Worm (Caenorhabditis elegans) whole organism, L4 larva: Measurements from ENCODE around the gene F26A1.9.
A peak's percentile ranks its signal among the peaks of the same experiment; 100 is the strongest.

Experiments used
- D1046.2 ChIP-seq: fragments of 200-800 bp; sonication (Bioruptor generic); IDR thresholded peaks from 2 replicates; pipeline ENCODE4 v1.3.6; 2022; ENCODE audit warnings: missing genetic modification characterization, missing compliant biosample characterization
- F26F4.8 ChIP-seq: fragments of 200-800 bp; sonication (Bioruptor generic); conservative IDR thresholded peaks from 2 replicates; pipeline ENCODE4 v1.3.6; 2022; ENCODE audit warnings: missing genetic modification characterization, missing compliant biosample characterization
- F49E8.2 ChIP-seq: sonication (generic microtip); optimal IDR thresholded peaks from 2 replicates; lab custom pipeline; 2016; ENCODE audit warnings: missing compliant biosample characterization, mild to moderate bottlenecking, missing genetic modification characterization, borderline replicate concordance
- T26A8.4 ChIP-seq: fragments of 200-800 bp; sonication (Bioruptor generic); IDR thresholded peaks from 2 replicates; pipeline ENCODE4 v1.3.6; 2022; ENCODE audit warnings: missing genetic modification characterization, missing compliant biosample characterization
- Y105C5A.15 ChIP-seq: fragments of 200-800 bp; sonication (Bioruptor generic); IDR thresholded peaks from 2 replicates; pipeline ENCODE4 v1.3.6; 2022; ENCODE audit warnings: missing genetic modification characterization, missing compliant biosample characterization
- Y48G9A.11 ChIP-seq: fragments of 200-800 bp; sonication (Bioruptor generic); IDR thresholded peaks from 2 replicates; pipeline ENCODE4 v1.3.6; 2022; ENCODE audit warnings: missing genetic modification reagents, missing genetic modification characterization, missing compliant biosample characterization
- ZK337.2 ChIP-seq: fragments of 200-800 bp; sonication (Bioruptor generic); IDR thresholded peaks from 2 replicates; pipeline ENCODE4 v1.3.6; 2022; ENCODE audit warnings: missing genetic modification reagents, missing genetic modification characterization, missing compliant biosample characterization
- aha-1 ChIP-seq: fragments of 150-350 bp; peaks from one replicate; lab custom pipeline; 2014; ENCODE audit warnings: missing biosample characterization, missing genetic modification characterization
- ceh-20 ChIP-seq: fragments of 200-800 bp; sonication (Bioruptor generic); IDR thresholded peaks from 2 replicates; pipeline ENCODE4 v1.3.6; 2022; ENCODE audit warnings: missing genetic modification reagents, missing genetic modification characterization, missing compliant biosample characterization
- ceh-32 ChIP-seq: sonication (generic microtip); optimal IDR thresholded peaks from 2 replicates; lab custom pipeline; 2016; ENCODE audit warnings: mild to moderate bottlenecking, missing genetic modification characterization, missing compliant biosample characterization; ENCODE audit not compliant: poor library complexity
- ceh-44 ChIP-seq: fragments of 200-800 bp; sonication (Bioruptor generic); IDR thresholded peaks from 2 replicates; pipeline ENCODE4 v1.3.6; 2022; ENCODE audit warnings: missing genetic modification reagents, missing genetic modification characterization, missing compliant biosample characterization
- cey-2 ChIP-seq: sonication (generic microtip); optimal IDR thresholded peaks from 3 replicates; lab custom pipeline; 2017; ENCODE audit warnings: missing genetic modification characterization, mild to moderate bottlenecking, missing compliant biosample characterization, antibody characterized with exemption, borderline replicate concordance; ENCODE audit not compliant: insufficient read depth
- daf-16 ChIP-seq, 3 experiments: sonication (generic microtip); optimal IDR thresholded peaks; 2 replicates each; lab custom pipeline; 2016 to 2017; ENCODE audit warnings: missing genetic modification characterization in 3 of 3, missing genetic modification reagents in 3 of 3, mild to moderate bottlenecking in 2 of 3, missing compliant biosample characterization in 2 of 3, missing biosample characterization in 1 of 3, moderate library complexity in 1 of 3
- dmd-6 ChIP-seq: fragments of 200-800 bp; sonication (Bioruptor generic); IDR thresholded peaks from 2 replicates; pipeline ENCODE4 v1.3.6; 2022; ENCODE audit warnings: missing genetic modification reagents, missing genetic modification characterization, missing compliant biosample characterization
- dmd-8 ChIP-seq: fragments of 200-800 bp; sonication (Bioruptor generic); IDR thresholded peaks from 2 replicates; pipeline ENCODE4 v1.3.6; 2022; ENCODE audit warnings: missing genetic modification characterization, missing compliant biosample characterization
- dmd-9 ChIP-seq: fragments of 200-800 bp; sonication (Bioruptor generic); IDR thresholded peaks from 2 replicates; pipeline ENCODE4 v1.3.6; 2022; ENCODE audit warnings: missing genetic modification reagents, missing genetic modification characterization, missing compliant biosample characterization
- egl-43 ChIP-seq: fragments of 200-800 bp; sonication (Bioruptor generic); IDR thresholded peaks from 2 replicates; pipeline ENCODE4 v1.3.6; 2022; ENCODE audit warnings: missing genetic modification reagents, missing genetic modification characterization, missing compliant biosample characterization
- hif-1 ChIP-seq, 2 experiments: sonication (generic microtip); optimal IDR thresholded peaks; 2 replicates each; lab custom pipeline; 2016 to 2017; ENCODE audit warnings: missing compliant biosample characterization in 2 of 2, missing genetic modification characterization in 2 of 2, missing genetic modification reagents in 2 of 2, missing genotype in 2 of 2, mild to moderate bottlenecking in 1 of 2
- hlh-30 ChIP-seq: sonication (generic microtip); optimal IDR thresholded peaks from 2 replicates; lab custom pipeline; 2017; ENCODE audit warnings: antibody characterized with exemption, mild to moderate bottlenecking, missing genetic modification characterization, missing compliant biosample characterization; ENCODE audit not compliant: insufficient read depth
- lin-1 ChIP-seq: fragments of 200-800 bp; sonication (Bioruptor generic); IDR thresholded peaks from 2 replicates; pipeline ENCODE4 v1.3.6; 2022; ENCODE audit warnings: missing genetic modification reagents, missing genetic modification characterization, missing compliant biosample characterization
- lin-15B ChIP-seq: fragments of 150-350 bp; sonication (generic microtip); optimal IDR thresholded peaks from 3 replicates; lab custom pipeline; 2014; ENCODE audit warnings: missing biosample characterization, missing genetic modification characterization
- lin-39 ChIP-seq: fragments of 150-350 bp; optimal IDR thresholded peaks from 2 replicates; lab custom pipeline; 2014; ENCODE audit warnings: missing biosample characterization, missing genetic modification reagents, missing genetic modification characterization
- lsy-2 ChIP-seq, 2 experiments: fragments of 150-350 bp in 1 of 2; sonication (generic microtip) in 1 of 2; optimal IDR thresholded peaks; 2 replicates each; lab custom pipeline; 2014 to 2017; ENCODE audit warnings: missing biosample characterization in 2 of 2, missing genetic modification characterization in 2 of 2
- mdl-1 ChIP-seq, 2 experiments: fragments of 150-350 bp in 1 of 2; sonication (generic microtip) in 1 of 2; optimal IDR thresholded peaks; 2 replicates each; lab custom pipeline; 2014 to 2017; ENCODE audit warnings: missing biosample characterization in 2 of 2, missing genetic modification characterization in 2 of 2
- mes-2 ChIP-seq: sonication (generic microtip); optimal IDR thresholded peaks from 2 replicates; lab custom pipeline; 2016; ENCODE audit warnings: missing genotype, mild to moderate bottlenecking, missing genetic modification characterization, missing compliant biosample characterization; ENCODE audit not compliant: poor library complexity, severe bottlenecking
- nhr-10 ChIP-seq: fragments of 150-350 bp; optimal IDR thresholded peaks from 2 replicates; lab custom pipeline; 2014; ENCODE audit warnings: missing biosample characterization, missing genetic modification characterization
- nhr-102 ChIP-seq: sonication (generic microtip); optimal IDR thresholded peaks from 2 replicates; lab custom pipeline; 2016; ENCODE audit warnings: mild to moderate bottlenecking, missing genetic modification characterization, moderate library complexity, missing compliant biosample characterization
- nhr-111 ChIP-seq: fragments of 200-800 bp; sonication (Bioruptor generic); optimal IDR thresholded peaks from 2 replicates; lab custom pipeline; 2018; ENCODE audit warnings: mild to moderate bottlenecking, missing genetic modification characterization, missing compliant biosample characterization
- nhr-25 ChIP-seq: sonication (generic microtip); optimal IDR thresholded peaks from 2 replicates; lab custom pipeline; 2017; ENCODE audit warnings: missing genetic modification characterization, mild to moderate bottlenecking, missing compliant biosample characterization, antibody characterized with exemption, moderate library complexity, borderline replicate concordance; ENCODE audit not compliant: insufficient read depth
- nhr-28 ChIP-seq: fragments of 150-350 bp; optimal IDR thresholded peaks from 2 replicates; lab custom pipeline; 2014; ENCODE audit warnings: missing biosample characterization, missing genetic modification characterization
- nhr-41 ChIP-seq: fragments of 200-800 bp; sonication (Bioruptor generic); IDR thresholded peaks from 2 replicates; pipeline ENCODE4 v1.3.6; 2022; ENCODE audit warnings: missing genetic modification reagents, missing genetic modification characterization, missing compliant biosample characterization
- nhr-48 ChIP-seq: sonication (generic microtip); optimal IDR thresholded peaks from 2 replicates; lab custom pipeline; 2016; ENCODE audit warnings: mild to moderate bottlenecking, missing genetic modification characterization, missing compliant biosample characterization
- pha-4 ChIP-seq, 2 experiments: fragments of 150-350 bp in 1 of 2; fragments of 200-800 bp in 1 of 2; sonication (Bioruptor generic) in 1 of 2; IDR thresholded peaks in 1 of 2; optimal IDR thresholded peaks in 1 of 2; 2 replicates each; pipeline versions ENCODE4 v1.3.6 to Lab custom; 2014 to 2022; ENCODE audit warnings: missing genetic modification characterization in 2 of 2, missing genetic modification reagents in 2 of 2, missing biosample characterization in 1 of 2, missing compliant biosample characterization in 1 of 2
- php-3 ChIP-seq: fragments of 200-800 bp; sonication (Bioruptor generic); IDR thresholded peaks from 2 replicates; pipeline ENCODE4 v1.3.6; 2022; ENCODE audit warnings: missing genetic modification reagents, missing genetic modification characterization, missing compliant biosample characterization
- pqm-1 ChIP-seq: sonication (generic microtip); optimal IDR thresholded peaks from 2 replicates; lab custom pipeline; 2017; ENCODE audit warnings: missing biosample characterization, missing genetic modification characterization
- saeg-2 ChIP-seq: fragments of 200-800 bp; sonication (Bioruptor generic); IDR thresholded peaks from 2 replicates; pipeline ENCODE4 v1.3.6; 2022; ENCODE audit warnings: missing genetic modification reagents, missing genetic modification characterization, missing compliant biosample characterization
- sdz-12 ChIP-seq: fragments of 200-800 bp; sonication (Bioruptor generic); optimal IDR thresholded peaks from 2 replicates; lab custom pipeline; 2018; ENCODE audit warnings: mild to moderate bottlenecking, missing genetic modification characterization, missing compliant biosample characterization
- spr-3 ChIP-seq: fragments of 200-800 bp; sonication (Bioruptor generic); optimal IDR thresholded peaks from 2 replicates; lab custom pipeline; 2018; ENCODE audit warnings: mild to moderate bottlenecking, missing genetic modification characterization, missing compliant biosample characterization
- tag-97 ChIP-seq: fragments of 200-800 bp; sonication (Bioruptor generic); IDR thresholded peaks from 2 replicates; pipeline ENCODE4 v1.3.6; 2022; ENCODE audit warnings: missing genetic modification characterization, missing compliant biosample characterization
- unc-62 ChIP-seq, 3 experiments: fragments of 150-350 bp in 1 of 3; sonication (generic microtip); optimal IDR thresholded peaks in 2 of 3; peaks in 1 of 3; 1 replicate in 1 of 3; 2 replicates in 2 of 3; lab custom pipeline; 2014 to 2017; ENCODE audit warnings: missing biosample characterization in 3 of 3, missing genetic modification characterization in 3 of 3, missing genetic modification reagents in 3 of 3, missing genotype in 1 of 3
- vab-7 ChIP-seq: fragments of 200-800 bp; sonication (Bioruptor generic); IDR thresholded peaks from 2 replicates; pipeline ENCODE4 v1.3.6; 2022; ENCODE audit warnings: missing genetic modification reagents, missing genetic modification characterization, missing compliant biosample characterization
- zag-1 ChIP-seq: fragments of 150-350 bp; optimal IDR thresholded peaks from 2 replicates; lab custom pipeline; 2014; ENCODE audit warnings: missing biosample characterization, missing genetic modification characterization
- zip-2 ChIP-seq: fragments of 150-350 bp; optimal IDR thresholded peaks from 2 replicates; lab custom pipeline; 2014; ENCODE audit warnings: missing biosample characterization, missing genetic modification characterization
- ztf-11 ChIP-seq: fragments of 150-350 bp; optimal IDR thresholded peaks from 2 replicates; lab custom pipeline; 2014; ENCODE audit warnings: missing biosample characterization, missing genetic modification characterization
- ztf-7 ChIP-seq: fragments of 150-350 bp; optimal IDR thresholded peaks from 2 replicates; lab custom pipeline; 2014; ENCODE audit warnings: missing biosample characterization, missing genetic modification characterization

F26A1.9 gene

ce11 chrIII:4796536-4796935, 32.8 kb downstream of the F26A1.9 start, which contains the start of gene tag-325 (continued):
- TF ChIP-seq php-3 (no peak), dmd-9 (no peak), nhr-41 (no peak), nhr-25 (tag; lab: Kevin White, UChicago) (no peak), D1046.2 (GFP tag; lab: Robert Waterston, UW) (no peak), lin-39 (tag; lab: Kevin White, UChicago) (no peak), nhr-102 (tag; lab: Kevin White, UChicago) (no peak), lin-15B (no peak), daf-16 (GFP tag; optimal IDR thresholded peaks at IDR 0.05; lab: Kevin White, UChicago) (no peak), daf-16 (tag; optimal IDR thresholded peaks at IDR 0.05; lab: Kevin White, UChicago) (peak; percentile 17), dmd-6 (GFP tag; lab: Robert Waterston, UW) (0 out of 2 replicates have a peak, but pooled peaks have one; percentile 8), lsy-2 (tag; optimal IDR thresholded peaks at IDR 0.05; lab: Kevin White, UChicago) (no peak), nhr-111 (GFP tag; lab: Kevin White, UChicago) (no peak), tag-97 (GFP tag; lab: Robert Waterston, UW) (no peak), pha-4 (GFP tag; IDR thresholded peaks at IDR 0.05; lab: Robert Waterston, UW) (no peak), pha-4 (tag; optimal IDR thresholded peaks at IDR 0.05; lab: Kevin White, UChicago) (no peak), vab-7 (GFP tag; lab: Robert Waterston, UW) (no peak), hlh-30 (tag; lab: Kevin White, UChicago) (peak; percentile 32), ceh-20 (GFP tag; lab: Robert Waterston, UW) (no peak), ztf-7 (tag; lab: Kevin White, UChicago) (no peak), ceh-44 (no peak)

DNA sequence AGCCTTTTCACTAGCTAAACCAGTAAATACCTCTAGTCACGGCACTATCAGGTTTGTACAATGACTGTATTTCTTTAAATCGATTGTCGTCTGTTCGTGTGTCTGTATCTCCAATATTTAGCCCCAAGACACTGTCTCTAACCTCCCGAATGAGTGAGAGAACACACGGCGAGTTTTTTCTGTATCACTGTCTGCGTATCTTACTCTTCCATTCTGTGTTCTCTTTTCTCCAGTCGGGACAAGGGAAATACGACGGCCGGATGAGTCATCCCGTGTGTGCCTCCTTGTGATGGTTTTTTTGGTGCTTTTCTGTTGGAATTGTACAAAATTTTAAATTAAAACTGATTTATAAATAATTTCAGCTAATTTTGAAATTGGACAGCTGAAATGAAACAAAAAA, 33.3 kb downstream of the F26A1.9 start:
- TF ChIP-seq ZK337.2 (GFP tag; lab: Robert Waterston, UW), result no peak
- TF ChIP-seq aha-1 (tag; lab: Kevin White, UChicago), result peak; percentile 7
- 0 out of 2 replicates have a peak, but pooled peaks have one; percentile 6 for TF ChIP-seq Y105C5A.15 (GFP tag; lab: Robert Waterston, UW)
- peak; percentile 24 for TF ChIP-seq cey-2 (tag; lab: Kevin White, UChicago)
- no peak for TF ChIP-seq spr-3 (GFP tag; lab: Kevin White, UChicago)
- TF ChIP-seq lin-1 (GFP tag; lab: Robert Waterston, UW), result 0 out of 2 replicates have a peak, but pooled peaks have one; percentile 35
- TF ChIP-seq pha-4 (GFP tag; IDR thresholded peaks at IDR 0.05; lab: Robert Waterston, UW), result 0 out of 2 replicates have a peak, but pooled peaks have one; percentile 50
- TF ChIP-seq pha-4 (tag; optimal IDR thresholded peaks at IDR 0.05; lab: Kevin White, UChicago), result peak; percentile 64
- no peak for TF ChIP-seq dmd-8 (GFP tag; lab: Robert Waterston, UW)
- TF ChIP-seq dmd-9, result no peak; the same call in 1 of the 2 replicates
- TF ChIP-seq pqm-1 (tag; lab: Kevin White, UChicago), result peak; percentile 57
- no peak for TF ChIP-seq F26F4.8 (GFP tag; lab: Robert Waterston, UW)
- TF ChIP-seq sdz-12, result no peak
- TF ChIP-seq unc-62 (GFP tag; optimal IDR thresholded peaks at IDR 0.05 in 1 of 2; lab: Kevin White, UChicago), result peak in 1 of 2 experiments; percentile 98
- TF ChIP-seq unc-62 (tag; optimal IDR thresholded peaks at IDR 0.05; lab: Kevin White, UChicago), result no peak
- no peak for TF ChIP-seq zip-2 (tag; lab: Kevin White, UChicago)
- peak; percentile 67 for TF ChIP-seq T26A8.4
- TF ChIP-seq nhr-28 (tag; lab: Kevin White, UChicago), result peak; percentile 79
- no peak for TF ChIP-seq zag-1 (tag; lab: Kevin White, UChicago)
- TF ChIP-seq nhr-111 (GFP tag; lab: Kevin White, UChicago), result no peak
- no peak for TF ChIP-seq F49E8.2 (tag; lab: Kevin White, UChicago)
- no peak for TF ChIP-seq ztf-11 (tag; lab: Kevin White, UChicago)
- no peak for TF ChIP-seq php-3
- no peak for TF ChIP-seq D1046.2 (GFP tag; lab: Robert Waterston, UW)
- TF ChIP-seq nhr-10 (tag; lab: Kevin White, UChicago), result no peak
- TF ChIP-seq mes-2 (tag; lab: Kevin White, UChicago), result peak; percentile 85
- peak in 1 of 2 experiments; percentile 64 for TF ChIP-seq hif-1 (tag; optimal IDR thresholded peaks at IDR 0.05; lab: Kevin White, UChicago)
- no peak for TF ChIP-seq Y48G9A.11 (GFP tag; lab: Robert Waterston, UW)
- no peak for TF ChIP-seq saeg-2
- TF ChIP-seq nhr-25 (tag; lab: Kevin White, UChicago), result peak; percentile 37
- TF ChIP-seq ceh-32 (tag; lab: Kevin White, UChicago), result no peak
- TF ChIP-seq nhr-48 (tag; lab: Kevin White, UChicago), result no peak
- TF ChIP-seq mdl-1 (tag; optimal IDR thresholded peaks at IDR 0.05; lab: Kevin White, UChicago), result peak in 1 of 2 experiments; percentile 70
- TF ChIP-seq lsy-2 (tag; optimal IDR thresholded peaks at IDR 0.05; lab: Kevin White, UChicago), result peak; percentile 57 to 80
- TF ChIP-seq egl-43 (GFP tag; lab: Robert Waterston, UW), result no peak
